Fruit fly (Drosophila melanogaster) whole organism, embryonic: Measurements from ENCODE around the gene CG11085.
A peak's percentile ranks its signal among the peaks of the same experiment; 100 is the strongest.

Experiments used
- Atf3 ChIP-seq: fragments of 200-800 bp; sonication (Bioruptor generic); optimal IDR thresholded peaks from 3 replicates; lab custom pipeline; 2016; ENCODE audit warnings: missing biosample characterization, missing genetic modification characterization
- Bgb ChIP-seq: fragments of 200-800 bp; sonication (Bioruptor generic); IDR thresholded peaks from 2 replicates; pipeline ENCODE4 v1.3.6; 2022; ENCODE audit warnings: missing biosample characterization, missing genetic modification characterization; ENCODE audit not compliant: partially characterized antibody
- Bteb2 ChIP-seq: fragments of 200-800 bp; sonication (Bioruptor generic); optimal IDR thresholded peaks from 2 replicates; lab custom pipeline; 2016; ENCODE audit warnings: missing biosample characterization, missing genetic modification characterization
- CG10209 ChIP-seq: fragments of 200-800 bp; sonication (Bioruptor generic); optimal IDR thresholded peaks from 3 replicates; lab custom pipeline; 2017; ENCODE audit warnings: missing biosample characterization, mild to moderate bottlenecking, missing genetic modification characterization, missing genetic modification reagents
- CG11085 ChIP-seq: fragments of 200-800 bp; sonication (Bioruptor generic); IDR thresholded peaks from 2 replicates; pipeline ENCODE4 v1.3.6; 2022; ENCODE audit warnings: missing biosample characterization, missing genetic modification characterization
- CG11723 ChIP-seq: fragments of 200-800 bp; sonication (Bioruptor generic); optimal IDR thresholded peaks from 2 replicates; lab custom pipeline; 2017; ENCODE audit warnings: missing biosample characterization, mild to moderate bottlenecking, missing genetic modification characterization
- CG13287 ChIP-seq: fragments of 200-800 bp; sonication (Bioruptor generic); IDR thresholded peaks from 2 replicates; pipeline ENCODE4 v1.3.6; 2022; ENCODE audit warnings: missing biosample characterization, missing genetic modification characterization; ENCODE audit not compliant: partially characterized antibody
- CG13894 ChIP-seq: fragments of 200-800 bp; sonication (Bioruptor generic); optimal IDR thresholded peaks from 3 replicates; lab custom pipeline; 2018; ENCODE audit warnings: missing biosample characterization, mild to moderate bottlenecking, missing genetic modification characterization, moderate library complexity
- CG16813 ChIP-seq: fragments of 200-800 bp; sonication (Bioruptor generic); IDR thresholded peaks from 3 replicates; pipeline ENCODE4 v1.3.6; 2022; ENCODE audit warnings: missing biosample characterization, missing genetic modification characterization; ENCODE audit not compliant: partially characterized antibody
- CG17328 ChIP-seq: fragments of 200-800 bp; sonication (Bioruptor generic); IDR thresholded peaks from 2 replicates; pipeline ENCODE4 v1.3.6; 2022; ENCODE audit warnings: missing biosample characterization, missing genetic modification characterization
- CG17802 ChIP-seq: fragments of 200-800 bp; sonication (Bioruptor generic); optimal IDR thresholded peaks from 2 replicates; lab custom pipeline; 2018; ENCODE audit warnings: missing biosample characterization, mild to moderate bottlenecking, missing genetic modification characterization, moderate library complexity
- CG18011 ChIP-seq: fragments of 200-800 bp; sonication (Bioruptor generic); optimal IDR thresholded peaks from 2 replicates; lab custom pipeline; 2017; ENCODE audit warnings: missing biosample characterization, missing genetic modification characterization, mild to moderate bottlenecking, moderate library complexity, missing genotype
- CG2199 ChIP-seq: fragments of 200-800 bp; sonication (Bioruptor generic); IDR thresholded peaks from 3 replicates; pipeline ENCODE4 v1.3.6; 2022; ENCODE audit warnings: missing biosample characterization, missing genetic modification characterization
- CG3065 ChIP-seq: fragments of 200-800 bp; sonication (Bioruptor generic); optimal IDR thresholded peaks from 2 replicates; lab custom pipeline; 2016; ENCODE audit warnings: missing biosample characterization, missing genetic modification characterization
- CG34224 ChIP-seq: fragments of 200-800 bp; sonication (Bioruptor generic); IDR thresholded peaks from 3 replicates; pipeline ENCODE4 v1.3.6; 2022; ENCODE audit warnings: missing biosample characterization, missing genetic modification characterization; ENCODE audit not compliant: partially characterized antibody
- CG4328 ChIP-seq: fragments of 200-800 bp; sonication (Bioruptor generic); optimal IDR thresholded peaks from 3 replicates; lab custom pipeline; 2017; ENCODE audit warnings: missing biosample characterization, missing genetic modification reagents, missing genetic modification characterization
- CG4707 ChIP-seq: fragments of 200-800 bp; sonication (Bioruptor generic); optimal IDR thresholded peaks from 2 replicates; lab custom pipeline; 2018; ENCODE audit warnings: missing biosample characterization, mild to moderate bottlenecking, missing genetic modification characterization, moderate library complexity
- CG6791 ChIP-seq: fragments of 200-800 bp; sonication (Bioruptor generic); IDR thresholded peaks from 3 replicates; pipeline ENCODE4 v1.3.6; 2022; ENCODE audit warnings: missing biosample characterization, missing genetic modification characterization; ENCODE audit not compliant: partially characterized antibody
- CG7928 ChIP-seq: fragments of 200-800 bp; sonication (Bioruptor generic); optimal IDR thresholded peaks from 2 replicates; lab custom pipeline; 2017; ENCODE audit warnings: missing biosample characterization, mild to moderate bottlenecking, missing genetic modification characterization
- CG8944 ChIP-seq: fragments of 200-800 bp; sonication (Bioruptor generic); optimal IDR thresholded peaks from 3 replicates; lab custom pipeline; 2016; ENCODE audit warnings: missing biosample characterization, missing genetic modification characterization
- CG9215 ChIP-seq: fragments of 200-800 bp; sonication (Bioruptor generic); IDR thresholded peaks from 2 replicates; pipeline ENCODE4 v1.3.6; 2022; ENCODE audit warnings: missing biosample characterization, missing genetic modification characterization
- Ets65A ChIP-seq: fragments of 200-800 bp; sonication (Bioruptor generic); peaks from one replicate; lab custom pipeline; 2016; ENCODE audit warnings: missing biosample characterization, missing genetic modification characterization
- HLH54F ChIP-seq: fragments of 200-800 bp; sonication (Bioruptor generic); optimal IDR thresholded peaks from 3 replicates; lab custom pipeline; 2016; ENCODE audit warnings: missing biosample characterization, missing genetic modification characterization
- HLHmδ ChIP-seq: fragments of 200-800 bp; sonication (Bioruptor generic); optimal IDR thresholded peaks from 2 replicates; lab custom pipeline; 2018; ENCODE audit warnings: missing biosample characterization, mild to moderate bottlenecking, missing genetic modification characterization, moderate library complexity
- Hr51 ChIP-seq, 2 experiments: fragments of 200-800 bp; sonication (Bioruptor generic); optimal IDR thresholded peaks; 2 replicates in 1 of 2; 3 replicates in 1 of 2; lab custom pipeline; 2016 to 2018; ENCODE audit warnings: missing biosample characterization in 2 of 2, missing genetic modification characterization in 2 of 2, mild to moderate bottlenecking in 1 of 2, moderate library complexity in 1 of 2
- Jarid2 ChIP-seq: fragments of 200-800 bp; sonication (Bioruptor generic); optimal IDR thresholded peaks from 3 replicates; lab custom pipeline; 2017; ENCODE audit warnings: mild to moderate bottlenecking, missing biosample characterization, missing genetic modification reagents, missing genetic modification characterization
- Mes4 ChIP-seq: fragments of 200-800 bp; sonication (Bioruptor generic); optimal IDR thresholded peaks from 2 replicates; lab custom pipeline; 2016; ENCODE audit warnings: missing biosample characterization, missing genetic modification characterization
- Rx ChIP-seq: fragments of 200-800 bp; sonication (Bioruptor generic); IDR thresholded peaks from 2 replicates; pipeline ENCODE4 v1.3.6; 2022; ENCODE audit warnings: missing biosample characterization, missing genetic modification characterization
- Taf1 ChIP-seq: fragments of 200-800 bp; sonication (Bioruptor generic); IDR thresholded peaks from 2 replicates; pipeline ENCODE4 v1.3.6; 2022; ENCODE audit warnings: missing biosample characterization, missing genetic modification characterization
- bigmax ChIP-seq: fragments of 200-800 bp; sonication (Bioruptor generic); optimal IDR thresholded peaks from 2 replicates; lab custom pipeline; 2018; ENCODE audit warnings: missing biosample characterization, mild to moderate bottlenecking, missing genetic modification characterization
- exex ChIP-seq: fragments of 200-800 bp; sonication (Bioruptor generic); optimal IDR thresholded peaks from 4 replicates; lab custom pipeline; 2018; ENCODE audit warnings: missing biosample characterization, mild to moderate bottlenecking, missing genetic modification characterization, moderate library complexity
- fru ChIP-seq: fragments of >200 bp; optimal IDR thresholded peaks from 2 replicates; lab custom pipeline; 2017
- ken ChIP-seq: fragments of 200-800 bp; sonication (Bioruptor generic); IDR thresholded peaks from 3 replicates; pipeline ENCODE4 v1.3.6; 2022; ENCODE audit warnings: missing biosample characterization, missing genetic modification characterization
- lbe ChIP-seq: fragments of 200-800 bp; sonication (Bioruptor generic); optimal IDR thresholded peaks from 2 replicates; lab custom pipeline; 2016; ENCODE audit warnings: missing biosample characterization, mild to moderate bottlenecking, missing genetic modification characterization
- lmd ChIP-seq: fragments of 200-800 bp; sonication (Bioruptor generic); IDR thresholded peaks from 2 replicates; pipeline ENCODE4 v1.3.6; 2022; ENCODE audit warnings: missing biosample characterization, missing genetic modification characterization
- lola ChIP-seq, 3 experiments: fragments of >200 bp in 2 of 3; fragments of 200-800 bp in 1 of 3; sonication (Bioruptor generic) in 1 of 3; optimal IDR thresholded peaks; 2 replicates each; lab custom pipeline; 2017 to 2019; ENCODE audit warnings: missing biosample characterization in 3 of 3, missing genetic modification characterization in 3 of 3, mild to moderate bottlenecking in 1 of 3, moderate library complexity in 1 of 3
- pan ChIP-seq, 4 experiments: fragments of >200 bp in 3 of 4; fragments of 200-800 bp in 1 of 4; sonication (Bioruptor generic) in 1 of 4; optimal IDR thresholded peaks in 3 of 4; IDR thresholded peaks in 1 of 4; 2 replicates each; pipeline versions ENCODE4 v1.3.6 to Lab custom; 2017 to 2022; ENCODE audit warnings: missing biosample characterization in 2 of 4, missing genetic modification characterization in 2 of 4, mixed read lengths in 1 of 4
- pfk ChIP-seq: fragments of 200-800 bp; sonication (Bioruptor generic); optimal IDR thresholded peaks from 2 replicates; lab custom pipeline; 2018; ENCODE audit warnings: missing biosample characterization, mild to moderate bottlenecking, missing genetic modification characterization, moderate library complexity
- pita ChIP-seq: fragments of 200-800 bp; sonication (Bioruptor generic); optimal IDR thresholded peaks from 2 replicates; lab custom pipeline; 2017; ENCODE audit warnings: missing biosample characterization, mild to moderate bottlenecking, missing genetic modification characterization
- prd ChIP-seq, 3 experiments: fragments of >200 bp in 2 of 3; fragments of 200-800 bp in 1 of 3; sonication (Bioruptor generic) in 1 of 3; optimal IDR thresholded peaks in 2 of 3; IDR thresholded peaks in 1 of 3; 2 replicates in 2 of 3; 3 replicates in 1 of 3; pipeline versions ENCODE4 v1.3.6 to Lab custom; 2017 to 2022; ENCODE audit warnings: missing biosample characterization in 1 of 3, missing genetic modification characterization in 1 of 3
- pros ChIP-seq: fragments of 200-800 bp; sonication (Bioruptor generic); optimal IDR thresholded peaks from 3 replicates; lab custom pipeline; 2019; ENCODE audit warnings: missing biosample characterization, mild to moderate bottlenecking, missing genetic modification characterization, moderate library complexity
- sc ChIP-seq, 3 experiments: fragments of >200 bp in 2 of 3; fragments of 200-800 bp in 1 of 3; sonication (Bioruptor generic) in 1 of 3; optimal IDR thresholded peaks; 2 replicates in 2 of 3; 3 replicates in 1 of 3; lab custom pipeline; 2017; ENCODE audit warnings: mild to moderate bottlenecking in 1 of 3, missing biosample characterization in 1 of 3, missing genetic modification characterization in 1 of 3, missing genetic modification reagents in 1 of 3
- slp2 ChIP-seq: fragments of 200-800 bp; sonication (Bioruptor generic); optimal IDR thresholded peaks from 2 replicates; lab custom pipeline; 2016; ENCODE audit warnings: missing biosample characterization, missing genetic modification characterization
- toy ChIP-seq: fragments of 200-800 bp; sonication (Bioruptor generic); IDR thresholded peaks from 2 replicates; pipeline ENCODE4 v1.3.6; 2022; ENCODE audit warnings: missing biosample characterization, missing genetic modification characterization
- unpg ChIP-seq: fragments of 200-800 bp; sonication (Bioruptor generic); optimal IDR thresholded peaks from 3 replicates; lab custom pipeline; 2018; ENCODE audit warnings: missing biosample characterization, mild to moderate bottlenecking, missing genetic modification characterization, moderate library complexity
- vfl ChIP-seq: fragments of 200-800 bp; sonication (Bioruptor generic); optimal IDR thresholded peaks from 2 replicates; lab custom pipeline; 2016; ENCODE audit warnings: missing biosample characterization, missing genetic modification characterization
- zf30C ChIP-seq: fragments of 200-800 bp; sonication (Bioruptor generic); optimal IDR thresholded peaks from 3 replicates; lab custom pipeline; 2018; ENCODE audit warnings: missing biosample characterization, mild to moderate bottlenecking, missing genetic modification characterization

Gene CG11085

dm6 chrX:12575292-12575826, 40.8 kb upstream of the CG11085 start (continued):
- TF ChIP-seq pita (GFP tag; lab: Kevin White, UChicago), result no peak
- no peak for TF ChIP-seq zf30C
- TF ChIP-seq CG11085 (GFP tag; lab: Robert Waterston, UW), result no peak
- TF ChIP-seq CG17802 (tag; lab: Kevin White, UChicago), result no peak
- TF ChIP-seq exex (tag; lab: Kevin White, UChicago), result no peak
- TF ChIP-seq vfl (GFP tag; lab: Kevin White, UChicago), result no peak
- no peak for TF ChIP-seq pan (optimal IDR thresholded peaks at IDR 0.05; lab: Kevin White, UChicago)
- no peak for TF ChIP-seq pan (GFP tag; optimal IDR thresholded peaks at IDR 0.05 in 1 of 2, IDR thresholded peaks at IDR 0.05 in 1 of 2)
- TF ChIP-seq lmd (GFP tag; lab: Robert Waterston, UW), result peak; percentile 18; the same call in 1 of the 2 replicates
- no peak for TF ChIP-seq Taf1 (GFP tag; lab: Robert Waterston, UW)
- TF ChIP-seq lbe (GFP tag; lab: Kevin White, UChicago), result no peak
- no peak for TF ChIP-seq HLHmδ (GFP tag; lab: Kevin White, UChicago)
- TF ChIP-seq ken (GFP tag; lab: Robert Waterston, UW), result no peak
- no peak for TF ChIP-seq CG7928 (GFP tag; lab: Kevin White, UChicago)
- TF ChIP-seq CG3065, result no peak
- no peak for TF ChIP-seq pfk (GFP tag; lab: Kevin White, UChicago)
- no peak for TF ChIP-seq HLH54F (GFP tag; lab: Kevin White, UChicago)
- TF ChIP-seq CG16813 (GFP tag; lab: Robert Waterston, UW), result no peak
- no peak for TF ChIP-seq Jarid2 (GFP tag; lab: Kevin White, UChicago)
- no peak for TF ChIP-seq prd (optimal IDR thresholded peaks at IDR 0.05; lab: Kevin White, UChicago)
- peak; percentile 28; the same call in 1 of the 3 replicates for TF ChIP-seq prd (GFP tag; IDR thresholded peaks at IDR 0.05; lab: Robert Waterston, UW)
- TF ChIP-seq CG2199, result no peak
- TF ChIP-seq CG34224 (GFP tag; lab: Robert Waterston, UW), result no peak
- no peak for TF ChIP-seq CG11723 (GFP tag; lab: Kevin White, UChicago)
- TF ChIP-seq fru (lab: Kevin White, UChicago), result no peak
- TF ChIP-seq CG13894 (tag; lab: Kevin White, UChicago), result no peak
- TF ChIP-seq CG13287 (GFP tag; lab: Robert Waterston, UW), result no peak
- TF ChIP-seq CG4328 (GFP tag; lab: Kevin White, UChicago), result no peak
- no peak for TF ChIP-seq CG10209 (GFP tag; lab: Kevin White, UChicago)
- peak; percentile 55 for TF ChIP-seq CG4707 (GFP tag; lab: Kevin White, UChicago)
- TF ChIP-seq CG17328 (GFP tag; lab: Robert Waterston, UW), result no peak

dm6 chrX:12575827-12576408, 40.2 kb upstream of the CG11085 start:
- TF ChIP-seq bigmax (no peak), Mes4 (GFP tag; lab: Kevin White, UChicago) (peak; percentile 36), pros (GFP tag; lab: Kevin White, UChicago) (no peak), Rx (GFP tag; lab: Robert Waterston, UW) (0 out of 2 replicates have a peak, but pooled peaks have one; percentile 22), Ets65A (GFP tag; lab: Kevin White, UChicago) (peak; percentile 20), sc (optimal IDR thresholded peaks at IDR 0.05; lab: Kevin White, UChicago) (no peak), sc (GFP tag; optimal IDR thresholded peaks at IDR 0.05; lab: Kevin White, UChicago) (peak; percentile 79), slp2 (peak; percentile 51), toy (GFP tag; lab: Robert Waterston, UW) (no peak), unpg (GFP tag; lab: Kevin White, UChicago) (peak; percentile 75), Hr51 (GFP tag; optimal IDR thresholded peaks at IDR 0.05; lab: Kevin White, UChicago) (peak in 1 of 2 experiments; percentile 48), CG8944 (GFP tag; lab: Kevin White, UChicago) (peak; percentile 9), Bgb (GFP tag; lab: Robert Waterston, UW) (no peak), Atf3 (GFP tag; lab: Kevin White, UChicago) (peak; percentile 33), Bteb2 (GFP tag; lab: Kevin White, UChicago) (peak; percentile 16), CG18011 (no peak), CG6791 (GFP tag; lab: Robert Waterston, UW) (0 out of 3 replicates have a peak, but pooled peaks have one; percentile 42), CG9215 (GFP tag; lab: Robert Waterston, UW) (0 out of 2 replicates have a peak, but pooled peaks have one; percentile 9), lola (GFP tag; optimal IDR thresholded peaks at IDR 0.05; lab: Kevin White, UChicago) (peak in 1 of 3 experiments; percentile 89)
